Worm (Caenorhabditis elegans): ENCODE results near the gene ocr-3.

DNA sequence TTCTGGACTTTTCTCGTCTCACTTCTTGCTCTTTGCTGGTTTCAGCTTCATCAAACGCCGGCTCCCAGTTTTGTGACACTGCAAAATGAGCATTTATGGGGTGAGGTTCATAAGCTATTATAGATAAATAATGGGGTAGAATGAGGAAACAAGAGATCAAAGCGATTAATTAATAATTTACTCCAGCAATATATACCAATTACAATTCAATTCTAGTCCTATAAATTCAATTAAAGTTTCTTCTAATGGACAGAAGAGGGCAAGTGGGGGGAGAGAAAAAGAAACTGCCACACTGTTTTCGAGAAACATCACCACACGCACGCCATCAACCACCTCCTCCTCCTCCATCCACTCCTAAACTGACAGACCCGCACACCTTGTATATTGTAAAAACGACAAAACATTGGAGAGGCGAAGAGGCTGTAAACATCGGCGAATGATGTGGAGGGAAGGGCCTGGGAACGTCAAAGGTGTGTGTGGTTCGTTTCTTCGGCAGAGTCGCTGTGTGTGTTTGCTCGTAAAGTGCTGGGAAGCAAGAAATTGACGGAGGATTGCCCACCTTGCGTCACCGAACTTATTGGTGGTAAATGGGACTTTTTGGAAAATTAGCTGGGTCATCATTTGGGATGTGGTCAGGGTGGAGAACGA is 44.8 kb downstream of the ocr-3 start, which contains the start of the genes H03A11.13 and famk-1:
- no peak for TF ChIP-seq lin-39 (tag; optimal IDR thresholded peaks at IDR 0.05)
- no peak for TF ChIP-seq unc-39 (tag; optimal IDR thresholded peaks at IDR 0.05)
- TF ChIP-seq ZK546.5 (tag; optimal IDR thresholded peaks at IDR 0.05), result no peak
- no peak for TF ChIP-seq egl-27 (tag; optimal IDR thresholded peaks at IDR 0.05)
- no peak for TF ChIP-seq nfya-1 (tag; optimal IDR thresholded peaks at IDR 0.05; ENCODE audit: insufficient read depth)
- no peak for TF ChIP-seq mdl-1 (tag; optimal IDR thresholded peaks at IDR 0.05)
- no peak for TF ChIP-seq jun-1 (tag; optimal IDR thresholded peaks at IDR 0.05)
- no peak for TF ChIP-seq nhr-237 (tag; optimal IDR thresholded peaks at IDR 0.05)
- no peak for TF ChIP-seq eor-1 (tag; optimal IDR thresholded peaks at IDR 0.05)
- no peak for TF ChIP-seq sea-2 (GFP tag; optimal IDR thresholded peaks at IDR 0.05)
- no peak for TF ChIP-seq snpc-4 (tag; optimal IDR thresholded peaks at IDR 0.05)
- no peak for TF ChIP-seq unc-62 (GFP tag; optimal IDR thresholded peaks at IDR 0.05)
- TF ChIP-seq skn-1 (tag; optimal IDR thresholded peaks at IDR 0.05), result no peak
- no peak for TF ChIP-seq ceh-9 (tag; optimal IDR thresholded peaks at IDR 0.05)
